Worm (Caenorhabditis elegans): ENCODE results near the gene srx-118.

srx-118 gene

ce11 chrII:12549613-12550012, 24.0 kb downstream of the srx-118 start:
- no peak for TF ChIP-seq dox-1 (GFP tag; IDR thresholded peaks at IDR 0.05)

ce11 chrII:12550940-12551339, 25.3 kb downstream of the srx-118 start:
- TF ChIP-seq xnd-1 (tag; optimal IDR thresholded peaks at IDR 0.05) (no peak), ztf-28 (GFP tag; IDR thresholded peaks at IDR 0.05) (no peak), T26A5.8 (tag; optimal IDR thresholded peaks at IDR 0.05) (no peak), F57C9.4 (tag; optimal IDR thresholded peaks at IDR 0.05) (no peak), madf-8 (GFP tag; conservative IDR thresholded peaks at IDR 0.05) (no peak), aptf-3 (GFP tag; IDR thresholded peaks at IDR 0.05) (no peak), gei-17 (GFP tag; optimal IDR thresholded peaks at IDR 0.05) (no peak)

ce11 chrII:12555579-12555978, 30.0 kb downstream of the srx-118 start, which contains the start of gene F49C5.11:
Gene F49C5.11 (plus strand): TSS chrII:12555879.
- TF ChIP-seq F49E8.2 (tag; optimal IDR thresholded peaks at IDR 0.05; ENCODE audit: insufficient read depth) (no peak), snpc-3.4 (tag; optimal IDR thresholded peaks at IDR 0.05) (no peak), nhr-90 (tag; optimal IDR thresholded peaks at IDR 0.05) (no peak), madf-10 (tag; optimal IDR thresholded peaks at IDR 0.05) (no peak)

ce11 chrII:12560210-12560609, 34.6 kb downstream of the srx-118 start, which contains the start of gene F49C5.12:
Gene F49C5.12 (minus strand): TSS chrII:12560310.
- TF ChIP-seq sea-2 (GFP tag; IDR thresholded peaks at IDR 0.05) (no peak), attf-5 (GFP tag; optimal IDR thresholded peaks at IDR 0.05) (no peak), snpc-1.1 (tag; optimal IDR thresholded peaks at IDR 0.05; ENCODE audit: insufficient read depth) (no peak), die-1 (tag; optimal IDR thresholded peaks at IDR 0.05) (no peak)

ce11 chrII:12565851-12566250, 40.2 kb downstream of the srx-118 start, which contains the start of gene F49C5.7:
Gene F49C5.7 (plus strand): TSS chrII:12566151.
- TF ChIP-seq chd-7 (tag; optimal IDR thresholded peaks at IDR 0.05): no peak
- no peak for TF ChIP-seq efl-1 (GFP tag; optimal IDR thresholded peaks at IDR 0.05)
- TF ChIP-seq ztf-22 (GFP tag; optimal IDR thresholded peaks at IDR 0.05): no peak
- no peak for TF ChIP-seq ets-4 (GFP tag; optimal IDR thresholded peaks at IDR 0.05)
- no peak for TF ChIP-seq hlh-12 (tag; optimal IDR thresholded peaks at IDR 0.05)
- TF ChIP-seq ztf-26 (tag; optimal IDR thresholded peaks at IDR 0.05): no peak
- TF ChIP-seq ztf-18 (tag; optimal IDR thresholded peaks at IDR 0.05): no peak
- no peak for TF ChIP-seq ceh-91 (GFP tag; IDR thresholded peaks at IDR 0.05)
- no peak for TF ChIP-seq bed-1 (GFP tag; IDR thresholded peaks at IDR 0.05)
- TF ChIP-seq ceh-27 (GFP tag; optimal IDR thresholded peaks at IDR 0.05): no peak
- TF ChIP-seq ceh-100 (GFP tag; IDR thresholded peaks at IDR 0.05): no peak
- TF ChIP-seq hmg-1.2 (GFP tag; IDR thresholded peaks at IDR 0.05): no peak
- TF ChIP-seq T26A5.8 (tag; optimal IDR thresholded peaks at IDR 0.05): no peak
- no peak for TF ChIP-seq F23B12.7 (tag; optimal IDR thresholded peaks at IDR 0.05; ENCODE audit: insufficient read depth)
- TF ChIP-seq mcd-1 (GFP tag; IDR thresholded peaks at IDR 0.05): no peak
- TF ChIP-seq dpff-1 (tag; optimal IDR thresholded peaks at IDR 0.05): no peak
- no peak for TF ChIP-seq Y53G8AR.9 (GFP tag; conservative IDR thresholded peaks at IDR 0.05)
- TF ChIP-seq ccch-3 (GFP tag; optimal IDR thresholded peaks at IDR 0.05): no peak
- no peak for TF ChIP-seq madf-10 (tag; optimal IDR thresholded peaks at IDR 0.05)
- no peak for TF ChIP-seq mel-28 (tag; optimal IDR thresholded peaks at IDR 0.05; ENCODE audit: borderline replicate concordance)
